Fruit fly (Drosophila melanogaster) whole organism, wandering third instar larva: ENCODE measurements around the gene CG10375.

Experiments used
- Abd-B ChIP-seq: fragments of >200 bp; optimal IDR thresholded peaks from 2 replicates; lab custom pipeline; 2017; ENCODE audit warnings: missing biosample characterization, missing genetic modification characterization
- CG32264 ChIP-seq: fragments of 200-800 bp; sonication (Bioruptor generic); optimal IDR thresholded peaks from 2 replicates; lab custom pipeline; 2016; ENCODE audit warnings: missing biosample characterization, missing genetic modification characterization
- CG9705 ChIP-seq: fragments of 200-800 bp; sonication (Bioruptor generic); optimal IDR thresholded peaks from 2 replicates; lab custom pipeline; 2018; ENCODE audit warnings: missing biosample characterization, mild to moderate bottlenecking, missing genetic modification characterization
- CrebA ChIP-seq: fragments of 200-800 bp; sonication (Bioruptor generic); optimal IDR thresholded peaks from 2 replicates; lab custom pipeline; 2016; ENCODE audit warnings: missing biosample characterization, mild to moderate bottlenecking, missing genetic modification characterization, borderline replicate concordance
- Dfd ChIP-seq: fragments of >200 bp; optimal IDR thresholded peaks from 2 replicates; lab custom pipeline; 2017; ENCODE audit warnings: missing biosample characterization, missing genetic modification characterization
- Dif ChIP-seq: fragments of 200-275, 200-300 bp; sonication (Bioruptor generic); optimal IDR thresholded peaks from 2 replicates; lab custom pipeline; 2018; ENCODE audit warnings: missing biosample characterization, missing genetic modification characterization; ENCODE audit not compliant: partially characterized antibody
- GATAd ChIP-seq: sonication (Bioruptor generic); optimal IDR thresholded peaks from 2 replicates; lab custom pipeline; 2016; ENCODE audit warnings: missing biosample characterization, missing genetic modification characterization
- HLH106 ChIP-seq: fragments of 200-800 bp; optimal IDR thresholded peaks from 3 replicates; lab custom pipeline; 2019; ENCODE audit warnings: missing biosample characterization, mild to moderate bottlenecking, missing genetic modification characterization, moderate library complexity
- Hnf4 ChIP-seq: fragments of 200-800 bp; sonication (Bioruptor generic); optimal IDR thresholded peaks from 2 replicates; lab custom pipeline; 2016; ENCODE audit warnings: missing biosample characterization, mild to moderate bottlenecking, missing genetic modification characterization
- Hr78 ChIP-seq: fragments of >200 bp; optimal IDR thresholded peaks from 2 replicates; lab custom pipeline; 2017; ENCODE audit warnings: missing biosample characterization, missing genetic modification characterization
- Hr83 ChIP-seq: fragments of 200-300 bp; sonication (Bioruptor generic); optimal IDR thresholded peaks from 2 replicates; lab custom pipeline; 2016; ENCODE audit warnings: missing biosample characterization, mild to moderate bottlenecking, missing genetic modification characterization, moderate library complexity; ENCODE audit not compliant: poor library complexity, severe bottlenecking
- Jra ChIP-seq: sonication (Bioruptor generic); optimal IDR thresholded peaks from 2 replicates; lab custom pipeline; 2016; ENCODE audit warnings: missing biosample characterization, missing genetic modification characterization
- Mio ChIP-seq: sonication (Bioruptor generic); optimal IDR thresholded peaks from 2 replicates; lab custom pipeline; 2016; ENCODE audit warnings: missing biosample characterization, missing genetic modification characterization
- Myc ChIP-seq: fragments of >200 bp; optimal IDR thresholded peaks from 2 replicates; lab custom pipeline; 2017
- N ChIP-seq: fragments of >200 bp; optimal IDR thresholded peaks from 2 replicates; lab custom pipeline; 2018; ENCODE audit warnings: missing biosample characterization, missing external identifiers, missing genetic modification characterization
- OdsH ChIP-seq: fragments of 200-800 bp; sonication (Bioruptor generic); optimal IDR thresholded peaks from 2 replicates; lab custom pipeline; 2016; ENCODE audit warnings: missing biosample characterization, mild to moderate bottlenecking, missing genetic modification characterization
- Rel ChIP-seq, 2 experiments: fragments of 200-800 bp; sonication (Bioruptor generic) in 1 of 2; optimal IDR thresholded peaks; 2 replicates in 1 of 2; 3 replicates in 1 of 2; lab custom pipeline; 2016 to 2019; ENCODE audit warnings: mild to moderate bottlenecking in 2 of 2, missing biosample characterization in 2 of 2, missing genetic modification characterization in 2 of 2, moderate library complexity in 1 of 2
- Sp1 ChIP-seq: fragments of 200-800 bp; sonication (Bioruptor generic); optimal IDR thresholded peaks from 3 replicates; lab custom pipeline; 2019; ENCODE audit warnings: missing biosample characterization, mild to moderate bottlenecking, missing genetic modification characterization, moderate library complexity
- Vsx2 ChIP-seq: fragments of 200-300, 225-300 bp; sonication (Bioruptor generic); optimal IDR thresholded peaks from 2 replicates; lab custom pipeline; 2018; ENCODE audit warnings: missing biosample characterization, missing genetic modification characterization; ENCODE audit not compliant: partially characterized antibody
- br ChIP-seq: fragments of 200-800 bp; sonication (Bioruptor generic); optimal IDR thresholded peaks from 2 replicates; lab custom pipeline; 2016; ENCODE audit warnings: missing biosample characterization, missing genetic modification characterization
- brk ChIP-seq: fragments of 200-800 bp; sonication (Bioruptor generic); optimal IDR thresholded peaks from 2 replicates; lab custom pipeline; 2016; ENCODE audit warnings: missing biosample characterization, mild to moderate bottlenecking, missing genetic modification characterization
- dl ChIP-seq, 2 experiments: fragments of 175-275, 200-275 bp in 1 of 2; fragments of 200-275 bp in 1 of 2; sonication (Bioruptor generic); optimal IDR thresholded peaks; lab custom pipeline; 2018; ENCODE audit warnings: mild to moderate bottlenecking in 2 of 2, missing biosample characterization in 2 of 2, missing genetic modification characterization in 2 of 2, moderate library complexity in 2 of 2; ENCODE audit not compliant: partially characterized antibody in 2 of 2, insufficient read depth in 1 of 2
- dmrt93B ChIP-seq: fragments of 200-800 bp; sonication (Bioruptor generic); optimal IDR thresholded peaks from 2 replicates; lab custom pipeline; 2018; ENCODE audit warnings: missing biosample characterization, mild to moderate bottlenecking, missing genetic modification characterization
- dsf ChIP-seq: sonication (Bioruptor generic); optimal IDR thresholded peaks from 2 replicates; lab custom pipeline; 2016; ENCODE audit warnings: missing biosample characterization, missing genetic modification characterization, borderline replicate concordance
- ey ChIP-seq: fragments of 200-800 bp; sonication (Bioruptor generic); optimal IDR thresholded peaks from 2 replicates; lab custom pipeline; 2016; ENCODE audit warnings: missing biosample characterization, missing genetic modification characterization
- foxo ChIP-seq, 2 experiments: fragments of 200-800 bp; sonication (Bioruptor generic); optimal IDR thresholded peaks; 2 replicates in 1 of 2; 3 replicates in 1 of 2; lab custom pipeline; 2016 to 2017; ENCODE audit warnings: missing biosample characterization in 2 of 2, missing genetic modification characterization in 2 of 2
- fru ChIP-seq: fragments of 200-800 bp; sonication (Bioruptor generic); optimal IDR thresholded peaks from 3 replicates; lab custom pipeline; 2016; ENCODE audit warnings: missing biosample characterization, mild to moderate bottlenecking, missing genetic modification characterization
- h ChIP-seq: fragments of 200-800 bp; sonication (Bioruptor generic); optimal IDR thresholded peaks from 3 replicates; lab custom pipeline; 2016; ENCODE audit warnings: missing biosample characterization, mild to moderate bottlenecking, missing genetic modification characterization
- jim ChIP-seq: fragments of 175-275, 200-325 bp; sonication (Bioruptor generic); optimal IDR thresholded peaks from 2 replicates; lab custom pipeline; 2016; ENCODE audit warnings: missing biosample characterization, mild to moderate bottlenecking, missing genetic modification characterization
- lola ChIP-seq: fragments of >200 bp; optimal IDR thresholded peaks from 2 replicates; lab custom pipeline; 2017; ENCODE audit warnings: missing biosample characterization, missing genetic modification characterization
- pan ChIP-seq: fragments of >200 bp; optimal IDR thresholded peaks from 2 replicates; lab custom pipeline; 2017
- psq ChIP-seq: fragments of 200-800 bp; sonication (Bioruptor generic); optimal IDR thresholded peaks from 3 replicates; lab custom pipeline; 2017; ENCODE audit warnings: missing biosample characterization, mild to moderate bottlenecking, missing genetic modification characterization, moderate library complexity
- rgr ChIP-seq: fragments of 200-800 bp; sonication (Bioruptor generic); optimal IDR thresholded peaks from 3 replicates; lab custom pipeline; 2016; ENCODE audit warnings: missing biosample characterization, mild to moderate bottlenecking, missing genetic modification characterization
- sage ChIP-seq: fragments of 200-800 bp; sonication (Bioruptor generic); optimal IDR thresholded peaks from 2 replicates; lab custom pipeline; 2016; ENCODE audit warnings: missing biosample characterization, mild to moderate bottlenecking, missing genetic modification characterization
- sv ChIP-seq: fragments of 200-800 bp; sonication (Bioruptor generic); optimal IDR thresholded peaks from 3 replicates; lab custom pipeline; 2016; ENCODE audit warnings: missing biosample characterization, missing genetic modification characterization
- tai ChIP-seq: sonication (Bioruptor generic); optimal IDR thresholded peaks from 2 replicates; lab custom pipeline; 2016; ENCODE audit warnings: missing biosample characterization, missing genetic modification characterization
- usp ChIP-seq: fragments of >200 bp; optimal IDR thresholded peaks from 2 replicates; lab custom pipeline; 2017; ENCODE audit warnings: missing biosample characterization, missing genetic modification characterization
- woc ChIP-seq: sonication (Bioruptor generic); optimal IDR thresholded peaks from 2 replicates; lab custom pipeline; 2016; ENCODE audit warnings: missing biosample characterization, mild to moderate bottlenecking, missing genetic modification characterization

The CG10375 gene

dm6 chr3R:23721936-23722335 lies 45.6 kb upstream of the CG10375 start:
- TF ChIP-seq rgr (GFP tag; lab: Kevin White, UChicago): peak; percentile 17
- TF ChIP-seq Dfd (GFP tag; lab: Kevin White, UChicago): no peak
- TF ChIP-seq Hnf4: peak; percentile 23
- TF ChIP-seq foxo (GFP tag; optimal IDR thresholded peaks at IDR 0.05; lab: Kevin White, UChicago): peak in 1 of 2 experiments; percentile 49
- no peak for TF ChIP-seq psq (GFP tag; lab: Kevin White, UChicago)
- TF ChIP-seq Vsx2 (GFP tag; lab: Kevin White, UChicago): peak; percentile 1
- TF ChIP-seq usp (GFP tag; lab: Kevin White, UChicago): no peak
- no peak for TF ChIP-seq dsf (GFP tag; lab: Kevin White, UChicago)
- no peak for TF ChIP-seq jim (GFP tag; lab: Kevin White, UChicago)
- no peak for TF ChIP-seq N (GFP tag; lab: Kevin White, UChicago)
- TF ChIP-seq Myc (lab: Kevin White, UChicago): no peak
- TF ChIP-seq CG32264 (GFP tag; lab: Kevin White, UChicago): no peak
- no peak for TF ChIP-seq Hr78 (GFP tag; lab: Kevin White, UChicago)
- peak; percentile 39 for TF ChIP-seq HLH106
- no peak for TF ChIP-seq Hr83 (GFP tag; lab: Kevin White, UChicago)
- TF ChIP-seq sage (GFP tag; lab: Kevin White, UChicago): no peak
- TF ChIP-seq Rel (GFP tag; optimal IDR thresholded peaks at IDR 0.05; lab: Kevin White, UChicago): no peak
- TF ChIP-seq Rel (tag; optimal IDR thresholded peaks at IDR 0.05; lab: Kevin White, UChicago): no peak
- peak; percentile 44 for TF ChIP-seq brk (GFP tag; lab: Kevin White, UChicago)
- peak; percentile 8 for TF ChIP-seq CG9705 (GFP tag; lab: Kevin White, UChicago)
- TF ChIP-seq CrebA: peak; percentile 6
- TF ChIP-seq Jra (GFP tag; lab: Kevin White, UChicago): no peak
- TF ChIP-seq OdsH (GFP tag; lab: Kevin White, UChicago): no peak
- no peak for TF ChIP-seq lola (GFP tag; lab: Kevin White, UChicago)
- no peak for TF ChIP-seq Sp1
- TF ChIP-seq GATAd: no peak
- no peak for TF ChIP-seq tai (GFP tag; lab: Kevin White, UChicago)
- TF ChIP-seq dmrt93B (GFP tag; lab: Kevin White, UChicago): peak; percentile 25
- TF ChIP-seq fru (GFP tag; lab: Kevin White, UChicago): peak; percentile 30
- TF ChIP-seq pan: no peak
- peak; percentile 41 for TF ChIP-seq h (GFP tag; lab: Kevin White, UChicago)
- no peak for TF ChIP-seq Abd-B (GFP tag; lab: Kevin White, UChicago)
- no peak for TF ChIP-seq br
- no peak for TF ChIP-seq dl (GFP tag; optimal IDR thresholded peaks at IDR 0.05; lab: Kevin White, UChicago; ENCODE audit: insufficient read depth in 1 of 2, partially characterized antibody in 2 of 2)

- TF ChIP-seq Sp1 (peak; percentile 93), lola (GFP tag; lab: Kevin White, UChicago) (no peak), Myc (lab: Kevin White, UChicago) (no peak), CG9705 (GFP tag; lab: Kevin White, UChicago) (peak; percentile 21), sv (no peak), CrebA (no peak), pan (no peak), foxo (GFP tag; optimal IDR thresholded peaks at IDR 0.05; lab: Kevin White, UChicago) (peak in 1 of 2 experiments; percentile 91), brk (GFP tag; lab: Kevin White, UChicago) (peak; percentile 69), Mio (GFP tag; lab: Kevin White, UChicago) (no peak), br (no peak), HLH106 (peak; percentile 76), woc (GFP tag; lab: Kevin White, UChicago) (peak; percentile 53), dl (GFP tag; optimal IDR thresholded peaks at IDR 0.05; lab: Kevin White, UChicago; ENCODE audit: insufficient read depth in 1 of 2, partially characterized antibody in 2 of 2) (peak; percentile 50 to 80), N (GFP tag; lab: Kevin White, UChicago) (no peak), GATAd (no peak), CG32264 (GFP tag; lab: Kevin White, UChicago) (no peak), tai (GFP tag; lab: Kevin White, UChicago) (peak; percentile 7), Hr78 (GFP tag; lab: Kevin White, UChicago) (no peak), jim (GFP tag; lab: Kevin White, UChicago) (no peak), sage (GFP tag; lab: Kevin White, UChicago) (no peak), usp (GFP tag; lab: Kevin White, UChicago) (no peak), OdsH (GFP tag; lab: Kevin White, UChicago) (peak; percentile 91), dmrt93B (GFP tag; lab: Kevin White, UChicago) (peak; percentile 35), Dif (GFP tag; lab: Kevin White, UChicago) (peak; percentile 88), ey (GFP tag; lab: Kevin White, UChicago) (peak; percentile 43), Jra (GFP tag; lab: Kevin White, UChicago) (no peak), Dfd (GFP tag; lab: Kevin White, UChicago) (no peak), Hnf4 (peak; percentile 52), rgr (GFP tag; lab: Kevin White, UChicago) (peak; percentile 85), psq (GFP tag; lab: Kevin White, UChicago) (peak; percentile 85), Vsx2 (GFP tag; lab: Kevin White, UChicago) (peak; percentile 18), fru (GFP tag; lab: Kevin White, UChicago) (peak; percentile 81), h (GFP tag; lab: Kevin White, UChicago) (peak; percentile 76), dsf (GFP tag; lab: Kevin White, UChicago) (no peak), Rel (GFP tag; optimal IDR thresholded peaks at IDR 0.05; lab: Kevin White, UChicago) (no peak), Rel (tag; optimal IDR thresholded peaks at IDR 0.05; lab: Kevin White, UChicago) (peak; percentile 2), Abd-B (GFP tag; lab: Kevin White, UChicago) (no peak), Hr83 (GFP tag; lab: Kevin White, UChicago) (no peak)
Observed at dm6 chr3R:23722680-23723372, 44.7 kb upstream of the CG10375 start, which contains the start of gene CG10365. Gene CG10365, plus strand, starts transcription at chr3R:23723331.
